Fruit fly (Drosophila melanogaster) whole organism, embryonic: ENCODE data around the gene CG5172.
A peak's percentile ranks its signal among the peaks of the same experiment; 100 is the strongest.

Experiments used
- Antp ChIP-seq: fragments of 200-800 bp; sonication (Bioruptor generic); optimal IDR thresholded peaks from 3 replicates; lab custom pipeline; 2016; ENCODE audit warnings: missing biosample characterization, missing genetic modification characterization
- BEAF-32 ChIP-seq: fragments of 200-800 bp; sonication (Bioruptor generic); optimal IDR thresholded peaks from 3 replicates; lab custom pipeline; 2017; ENCODE audit warnings: missing biosample characterization, missing genetic modification characterization, mild to moderate bottlenecking, moderate library complexity, missing genetic modification reagents
- Blimp-1 ChIP-seq: fragments of 200-800 bp; sonication (Bioruptor generic); optimal IDR thresholded peaks from 3 replicates; lab custom pipeline; 2018; ENCODE audit warnings: missing biosample characterization, missing genetic modification characterization, mild to moderate bottlenecking, moderate library complexity, missing genetic modification reagents
- Bteb2 ChIP-seq: fragments of 200-800 bp; sonication (Bioruptor generic); optimal IDR thresholded peaks from 2 replicates; lab custom pipeline; 2016; ENCODE audit warnings: missing biosample characterization, missing genetic modification characterization
- CG1233 ChIP-seq: fragments of 200-800 bp; sonication (Bioruptor generic); optimal IDR thresholded peaks from 4 replicates; lab custom pipeline; 2018; ENCODE audit warnings: missing biosample characterization, mild to moderate bottlenecking, missing genetic modification characterization
- CG13287 ChIP-seq: fragments of 200-800 bp; sonication (Bioruptor generic); IDR thresholded peaks from 2 replicates; pipeline ENCODE4 v1.3.6; 2022; ENCODE audit warnings: missing biosample characterization, missing genetic modification characterization; ENCODE audit not compliant: partially characterized antibody
- CG13894 ChIP-seq: fragments of 200-800 bp; sonication (Bioruptor generic); optimal IDR thresholded peaks from 3 replicates; lab custom pipeline; 2018; ENCODE audit warnings: missing biosample characterization, mild to moderate bottlenecking, missing genetic modification characterization, moderate library complexity
- CG15514 ChIP-seq: fragments of 200-800 bp; sonication (Bioruptor generic); optimal IDR thresholded peaks from 3 replicates; lab custom pipeline; 2017; ENCODE audit warnings: missing biosample characterization, missing genetic modification characterization, mild to moderate bottlenecking, moderate library complexity, missing genetic modification reagents
- CG1647 ChIP-seq: fragments of 200-800 bp; sonication (Bioruptor generic); optimal IDR thresholded peaks from 3 replicates; lab custom pipeline; 2016; ENCODE audit warnings: missing biosample characterization, missing genetic modification characterization
- CG17361 ChIP-seq: fragments of 200-800 bp; sonication (Bioruptor generic); IDR thresholded peaks from 3 replicates; pipeline ENCODE4 v1.3.6; 2022; ENCODE audit warnings: missing biosample characterization, missing genetic modification characterization
- CG2875 ChIP-seq: fragments of 200-800 bp; sonication (Bioruptor generic); optimal IDR thresholded peaks from 2 replicates; lab custom pipeline; 2017; ENCODE audit warnings: missing biosample characterization, mild to moderate bottlenecking, missing genetic modification characterization, missing genetic modification reagents
- CG3281 ChIP-seq: fragments of 200-800 bp; sonication (Bioruptor generic); optimal IDR thresholded peaks from 3 replicates; lab custom pipeline; 2017; ENCODE audit warnings: missing biosample characterization, mild to moderate bottlenecking, missing genetic modification characterization
- CG4404 ChIP-seq: fragments of 200-800 bp; sonication (Bioruptor generic); IDR thresholded peaks from 2 replicates; pipeline ENCODE4 v1.3.6; 2022; ENCODE audit warnings: missing biosample characterization, missing genetic modification characterization
- CG4820 ChIP-seq: fragments of 200-800 bp; sonication (Bioruptor generic); optimal IDR thresholded peaks from 3 replicates; lab custom pipeline; 2016; ENCODE audit warnings: missing biosample characterization, missing genetic modification characterization
- CG6654 ChIP-seq: fragments of 200-800 bp; sonication (Bioruptor generic); optimal IDR thresholded peaks from 2 replicates; lab custom pipeline; 2017; ENCODE audit warnings: missing biosample characterization, mild to moderate bottlenecking, missing genetic modification characterization
- CG7372 ChIP-seq: fragments of 200-800 bp; sonication (Bioruptor generic); IDR thresholded peaks from 2 replicates; pipeline ENCODE4 v1.3.6; 2022; ENCODE audit warnings: missing biosample characterization, missing genetic modification characterization
- CG8281 ChIP-seq: fragments of 200-800 bp; sonication (Bioruptor generic); optimal IDR thresholded peaks from 2 replicates; lab custom pipeline; 2018; ENCODE audit warnings: missing biosample characterization, mild to moderate bottlenecking, missing genetic modification characterization, moderate library complexity
- CG8924 ChIP-seq: fragments of 200-800 bp; optimal IDR thresholded peaks from 3 replicates; lab custom pipeline; 2019; ENCODE audit warnings: missing biosample characterization, mild to moderate bottlenecking, missing genetic modification characterization, moderate library complexity
- Dip2 ChIP-seq: fragments of 200-800 bp; sonication (Bioruptor generic); IDR thresholded peaks from 2 replicates; pipeline ENCODE4 v1.3.6; 2022; ENCODE audit warnings: missing biosample characterization, missing genetic modification characterization
- Dll ChIP-seq: fragments of 200-800 bp; sonication (Bioruptor generic); IDR thresholded peaks from 4 replicates; pipeline ENCODE4 v1.3.6; 2022; ENCODE audit warnings: missing biosample characterization, missing genetic modification characterization; ENCODE audit not compliant: partially characterized antibody
- Elba2 ChIP-seq: fragments of 200-800 bp; sonication (Bioruptor generic); optimal IDR thresholded peaks from 3 replicates; lab custom pipeline; 2016; ENCODE audit warnings: missing biosample characterization, missing genetic modification characterization
- Ets65A ChIP-seq: fragments of 200-800 bp; sonication (Bioruptor generic); peaks from one replicate; lab custom pipeline; 2016; ENCODE audit warnings: missing biosample characterization, missing genetic modification characterization
- Gug ChIP-seq: fragments of 200-800 bp; sonication (Bioruptor generic); IDR thresholded peaks from 4 replicates; pipeline ENCODE4 v1.3.6; 2022; ENCODE audit warnings: missing biosample characterization, missing genetic modification characterization
- HmgZ ChIP-seq: fragments of 200-800 bp; sonication (Bioruptor generic); optimal IDR thresholded peaks from 2 replicates; lab custom pipeline; 2018; ENCODE audit warnings: missing biosample characterization, mild to moderate bottlenecking, missing genetic modification characterization
- Hmx ChIP-seq: fragments of 200-800 bp; sonication (Bioruptor generic); optimal IDR thresholded peaks from 2 replicates; lab custom pipeline; 2016; ENCODE audit warnings: missing biosample characterization, missing genetic modification characterization
- Hr78 ChIP-seq, 2 experiments: fragments of 200-800 bp in 1 of 2; fragments of >200 bp in 1 of 2; sonication (Bioruptor generic) in 1 of 2; optimal IDR thresholded peaks; 2 replicates each; lab custom pipeline; 2017 to 2019; ENCODE audit warnings: missing biosample characterization in 2 of 2, missing genetic modification characterization in 2 of 2, mild to moderate bottlenecking in 1 of 2, moderate library complexity in 1 of 2
- Max ChIP-seq: fragments of 200-800 bp; sonication (Bioruptor generic); optimal IDR thresholded peaks from 2 replicates; lab custom pipeline; 2016; ENCODE audit warnings: missing biosample characterization, mild to moderate bottlenecking, missing genetic modification characterization
- Med ChIP-seq: fragments of 200-800 bp; sonication (Bioruptor generic); peaks from one replicate; lab custom pipeline; 2016; ENCODE audit warnings: missing biosample characterization, missing genetic modification characterization, mild to moderate bottlenecking, inconsistent platforms, moderate library complexity
- Pdp1 ChIP-seq, 2 experiments: fragments of 200-800 bp; sonication (Bioruptor generic); optimal IDR thresholded peaks; 3 replicates each; lab custom pipeline; 2016; ENCODE audit warnings: missing biosample characterization in 2 of 2, missing genetic modification characterization in 2 of 2, mild to moderate bottlenecking in 1 of 2, moderate library complexity in 1 of 2
- abd-A ChIP-seq: fragments of 200-800 bp; sonication (Bioruptor generic); optimal IDR thresholded peaks from 3 replicates; lab custom pipeline; 2019; ENCODE audit warnings: missing biosample characterization, mild to moderate bottlenecking, missing genetic modification characterization, moderate library complexity
- al ChIP-seq: fragments of 200-800 bp; sonication (Bioruptor generic); IDR thresholded peaks from 2 replicates; pipeline ENCODE4 v1.3.6; 2022; ENCODE audit warnings: missing biosample characterization, missing genetic modification characterization
- cad ChIP-seq: fragments of >200 bp; optimal IDR thresholded peaks from 2 replicates; lab custom pipeline; 2017; ENCODE audit warnings: missing biosample characterization, missing genetic modification characterization
- crc ChIP-seq: fragments of 200-800 bp; sonication (Bioruptor generic); optimal IDR thresholded peaks from 2 replicates; lab custom pipeline; 2016; ENCODE audit warnings: missing biosample characterization, missing genetic modification characterization
- ftz-f1 ChIP-seq: fragments of 200-800 bp; sonication (Bioruptor generic); optimal IDR thresholded peaks from 2 replicates; lab custom pipeline; 2016; ENCODE audit warnings: missing biosample characterization, missing genetic modification characterization
- grau ChIP-seq: fragments of 200-800 bp; optimal IDR thresholded peaks from 3 replicates; lab custom pipeline; 2019; ENCODE audit warnings: missing biosample characterization, mild to moderate bottlenecking, missing genetic modification characterization, moderate library complexity
- h ChIP-seq: fragments of >200 bp; optimal IDR thresholded peaks from 2 replicates; lab custom pipeline; 2017
- ken ChIP-seq: fragments of 200-800 bp; sonication (Bioruptor generic); IDR thresholded peaks from 3 replicates; pipeline ENCODE4 v1.3.6; 2022; ENCODE audit warnings: missing biosample characterization, missing genetic modification characterization
- lilli ChIP-seq: fragments of 200-800 bp; sonication (Bioruptor generic); optimal IDR thresholded peaks from 3 replicates; lab custom pipeline; 2016; ENCODE audit warnings: missing biosample characterization, missing genetic modification characterization
- mam ChIP-seq: fragments of 200-800 bp; sonication (Bioruptor generic); optimal IDR thresholded peaks from 3 replicates; lab custom pipeline; 2016; ENCODE audit warnings: missing biosample characterization, missing genetic modification characterization
- oc ChIP-seq: fragments of 200-800 bp; sonication (Bioruptor generic); optimal IDR thresholded peaks from 2 replicates; lab custom pipeline; 2018; ENCODE audit warnings: missing biosample characterization, mild to moderate bottlenecking, missing genetic modification characterization, moderate library complexity
- pb ChIP-seq: fragments of 200-800 bp; sonication (Bioruptor generic); optimal IDR thresholded peaks from 3 replicates; lab custom pipeline; 2016; ENCODE audit warnings: missing biosample characterization, missing genetic modification characterization
- pros ChIP-seq: fragments of 200-800 bp; sonication (Bioruptor generic); optimal IDR thresholded peaks from 3 replicates; lab custom pipeline; 2019; ENCODE audit warnings: missing biosample characterization, mild to moderate bottlenecking, missing genetic modification characterization, moderate library complexity
- pum ChIP-seq: fragments of 200-800 bp; sonication (Bioruptor generic); optimal IDR thresholded peaks from 2 replicates; lab custom pipeline; 2016; ENCODE audit warnings: missing biosample characterization, missing genetic modification characterization
- row ChIP-seq: fragments of 200-800 bp; sonication (Bioruptor generic); IDR thresholded peaks from 3 replicates; pipeline ENCODE4 v1.3.6; 2022; ENCODE audit warnings: missing biosample characterization, missing genetic modification characterization
- sens ChIP-seq: fragments of 200-800 bp; sonication (Bioruptor generic); peaks from one replicate; lab custom pipeline; 2016; ENCODE audit warnings: missing biosample characterization, missing genetic modification characterization
- slp2 ChIP-seq: fragments of 200-800 bp; sonication (Bioruptor generic); optimal IDR thresholded peaks from 2 replicates; lab custom pipeline; 2016; ENCODE audit warnings: missing biosample characterization, missing genetic modification characterization
- sob ChIP-seq: fragments of 200-800 bp; sonication (Bioruptor generic); IDR thresholded peaks from 2 replicates; pipeline ENCODE4 v1.3.6; 2022; ENCODE audit warnings: missing biosample characterization, missing genetic modification characterization
- toy ChIP-seq: fragments of 200-800 bp; sonication (Bioruptor generic); IDR thresholded peaks from 2 replicates; pipeline ENCODE4 v1.3.6; 2022; ENCODE audit warnings: missing biosample characterization, missing genetic modification characterization
- wdn ChIP-seq: fragments of 200-800 bp; sonication (Bioruptor generic); IDR thresholded peaks from 2 replicates; pipeline ENCODE4 v1.3.6; 2022; ENCODE audit warnings: missing biosample characterization, missing genetic modification characterization
- wor ChIP-seq: fragments of 200-800 bp; sonication (Bioruptor generic); IDR thresholded peaks from 2 replicates; pipeline ENCODE4 v1.3.6; 2022; ENCODE audit warnings: missing biosample characterization, missing genetic modification characterization

CG5172 gene

DNA sequence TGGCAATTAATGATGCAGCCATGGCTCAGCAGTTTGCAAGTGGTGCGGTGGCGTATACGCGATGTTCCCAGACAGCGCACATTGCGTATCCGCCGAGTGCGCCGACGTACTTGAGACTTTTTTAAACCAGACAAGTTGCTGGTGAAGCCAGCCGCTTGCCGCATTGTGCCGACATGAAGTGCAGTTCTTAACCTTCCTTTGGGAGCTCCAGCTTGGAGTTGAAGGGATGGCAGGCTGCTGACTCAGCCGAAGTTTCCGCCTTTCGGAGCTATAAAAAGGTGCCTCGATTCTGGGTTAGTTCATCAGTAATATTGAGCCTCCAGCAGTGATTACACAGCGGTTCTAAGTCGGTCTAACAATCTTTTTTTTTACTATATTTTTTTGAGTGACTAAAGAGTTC, at the start of gene CG5172:
Gene CG5172, plus strand, starts transcription at position 301 of the 400 bp plus-strand sequence.
- TF ChIP-seq Elba2 (GFP tag; lab: Kevin White, UChicago) (no peak), CG7372 (GFP tag; lab: Robert Waterston, UW) (peak; percentile 73)

DNA sequence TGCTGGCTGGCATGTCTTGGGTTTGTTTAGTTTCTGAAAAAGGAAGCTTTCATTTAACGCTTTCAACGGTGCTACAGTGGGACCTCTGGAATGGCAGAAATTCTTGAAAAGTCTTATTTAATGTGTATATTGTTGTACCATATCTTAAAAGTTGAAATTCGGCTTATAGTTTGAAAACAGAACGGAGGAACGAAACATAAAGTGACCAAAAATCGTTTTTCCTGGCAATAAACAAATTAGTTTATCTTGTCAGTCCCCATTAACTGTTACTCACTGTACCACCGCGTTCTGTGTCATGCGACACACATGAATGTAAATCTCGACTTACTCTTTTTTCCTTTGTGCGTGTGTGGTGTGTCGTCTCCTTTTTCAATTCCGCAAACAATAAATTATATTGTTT, 49.1 kb upstream of the CG5172 start:
- TF ChIP-seq toy (GFP tag; lab: Robert Waterston, UW), result no peak
- TF ChIP-seq CG3281 (GFP tag; lab: Kevin White, UChicago), result no peak
- no peak for TF ChIP-seq CG17361 (GFP tag; lab: Robert Waterston, UW)
- peak; percentile 25; the same call in 1 of the 3 replicates for TF ChIP-seq row (GFP tag; lab: Robert Waterston, UW)
- no peak for TF ChIP-seq CG2875 (GFP tag; lab: Kevin White, UChicago)
- TF ChIP-seq Gug (GFP tag; lab: Robert Waterston, UW), result no peak
- TF ChIP-seq al (GFP tag; lab: Robert Waterston, UW), result no peak
- TF ChIP-seq CG4820 (GFP tag; lab: Kevin White, UChicago), result no peak
- TF ChIP-seq mam, result no peak
- TF ChIP-seq Dip2 (GFP tag; lab: Robert Waterston, UW), result no peak
- peak; percentile 70 for TF ChIP-seq Med (GFP tag; lab: Kevin White, UChicago)
- TF ChIP-seq CG15514 (GFP tag; lab: Kevin White, UChicago), result no peak
- TF ChIP-seq Ets65A (GFP tag; lab: Kevin White, UChicago), result peak; percentile 87
- TF ChIP-seq sens (GFP tag; lab: Kevin White, UChicago), result peak; percentile 29
- no peak for TF ChIP-seq pum (GFP tag; lab: Kevin White, UChicago)
- no peak for TF ChIP-seq Dll (GFP tag; lab: Robert Waterston, UW)
- no peak for TF ChIP-seq CG1647 (GFP tag; lab: Kevin White, UChicago)
- TF ChIP-seq ken (GFP tag; lab: Robert Waterston, UW), result no peak
- no peak for TF ChIP-seq Hmx (GFP tag; lab: Kevin White, UChicago)
- TF ChIP-seq Bteb2, result no peak
- no peak for TF ChIP-seq wor (GFP tag; lab: Robert Waterston, UW)
- TF ChIP-seq CG8924 (tag; lab: Kevin White, UChicago), result no peak
- TF ChIP-seq h, result no peak
- no peak for TF ChIP-seq lilli
- TF ChIP-seq slp2 (GFP tag; lab: Kevin White, UChicago), result no peak
- TF ChIP-seq Antp (GFP tag; lab: Kevin White, UChicago), result no peak
- TF ChIP-seq CG4404 (GFP tag; lab: Robert Waterston, UW), result no peak
- TF ChIP-seq grau (tag; lab: Kevin White, UChicago), result peak; percentile 64
- no peak for TF ChIP-seq pb
- TF ChIP-seq Max (GFP tag; lab: Kevin White, UChicago), result no peak
- TF ChIP-seq abd-A, result no peak

DNA sequence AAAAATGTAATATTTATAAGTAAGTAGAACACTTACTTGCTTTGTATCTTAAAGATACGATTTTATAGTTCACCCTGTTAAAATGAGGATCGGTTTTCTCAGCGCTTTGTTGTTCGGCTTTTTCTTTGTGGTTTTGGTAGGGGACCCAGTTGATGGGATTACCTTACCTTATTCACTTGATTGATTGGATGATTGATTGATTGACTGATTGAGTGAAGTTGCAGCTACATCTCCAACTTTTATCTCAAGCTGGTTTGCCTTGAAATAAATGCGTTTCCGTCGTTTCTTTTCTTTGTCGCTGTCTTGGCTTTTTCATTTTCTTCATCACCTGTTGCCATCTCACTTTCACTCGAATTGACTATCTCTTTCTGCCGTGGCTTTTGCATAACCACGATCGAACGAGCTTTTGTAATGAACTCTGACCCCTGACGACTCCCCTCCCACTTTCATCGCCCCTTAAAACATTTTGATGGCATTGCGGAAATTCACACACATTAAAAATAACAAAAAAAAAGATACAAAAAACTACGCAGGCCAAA, 48.4 kb upstream of the CG5172 start:
- TF ChIP-seq crc (GFP tag; lab: Kevin White, UChicago) (no peak), cad (GFP tag; lab: Kevin White, UChicago) (no peak), wdn (GFP tag; lab: Robert Waterston, UW) (no peak), Hr78 (GFP tag; optimal IDR thresholded peaks at IDR 0.05; lab: Kevin White, UChicago) (peak in 1 of 2 experiments; percentile 96), CG8281 (tag; lab: Kevin White, UChicago) (peak; percentile 93), toy (GFP tag; lab: Robert Waterston, UW) (no peak), oc (peak; percentile 13), ftz-f1 (GFP tag; lab: Kevin White, UChicago) (no peak), sob (GFP tag; lab: Robert Waterston, UW) (no peak), CG13894 (no peak), Pdp1 (GFP tag; optimal IDR thresholded peaks at IDR 0.05; lab: Kevin White, UChicago) (peak in 1 of 2 experiments; percentile 48), CG1647 (GFP tag; lab: Kevin White, UChicago) (no peak), HmgZ (tag; lab: Kevin White, UChicago) (no peak), Blimp-1 (GFP tag; lab: Kevin White, UChicago) (peak; percentile 78), CG1233 (GFP tag; lab: Kevin White, UChicago) (no peak), CG13287 (no peak), CG6654 (no peak), pros (GFP tag; lab: Kevin White, UChicago) (peak; percentile 71), BEAF-32 (GFP tag; lab: Kevin White, UChicago) (no peak)
